Fruit fly (Drosophila melanogaster): ENCODE measurements around the gene ds.

Gene ds

dm6 chr2L:723799-724531 lies 9.2 kb upstream of the ds start (continued):
- peak; percentile 46 for TF ChIP-seq acj6 (GFP tag; optimal IDR thresholded peaks at IDR 0.05)
- TF ChIP-seq CG6792 (GFP tag; optimal IDR thresholded peaks at IDR 0.05) = peak; percentile 12
- no peak for TF ChIP-seq dac (GFP tag; optimal IDR thresholded peaks at IDR 0.05)
- peak; percentile 31 for TF ChIP-seq Eip75B (GFP tag; optimal IDR thresholded peaks at IDR 0.05)
- TF ChIP-seq CG7368 (GFP tag; optimal IDR thresholded peaks at IDR 0.05) = peak; percentile 8
- no peak for TF ChIP-seq fd85E (GFP tag; optimal IDR thresholded peaks at IDR 0.05)
- no peak for TF ChIP-seq lz (GFP tag; optimal IDR thresholded peaks at IDR 0.05)
- no peak for TF ChIP-seq cyc (GFP tag; optimal IDR thresholded peaks at IDR 0.05)
- no peak for TF ChIP-seq CG8319 (GFP tag; optimal IDR thresholded peaks at IDR 0.05)
- peak; percentile 36 for TF ChIP-seq CG11762 (GFP tag; optimal IDR thresholded peaks at IDR 0.05; ENCODE audit: insufficient read depth)
- TF ChIP-seq Smox (GFP tag; optimal IDR thresholded peaks at IDR 0.05) = no peak
- TF ChIP-seq Eip93F (GFP tag; optimal IDR thresholded peaks at IDR 0.05) = no peak
- TF ChIP-seq Met (GFP tag; optimal IDR thresholded peaks at IDR 0.05) = no peak
- TF ChIP-seq CG6163 (GFP tag; IDR thresholded peaks at IDR 0.05) = peak; percentile 66

dm6 chr2L:722912-723311 lies 8.1 kb upstream of the ds start:
- TF ChIP-seq dsx (GFP tag; optimal IDR thresholded peaks at IDR 0.05; ENCODE audit: poor library complexity, severe bottlenecking) = no peak
- TF ChIP-seq CG3032 (tag; optimal IDR thresholded peaks at IDR 0.05) = no peak
- TF ChIP-seq CG34406 (GFP tag; optimal IDR thresholded peaks at IDR 0.05) = no peak
- TF ChIP-seq CG1621 (tag; optimal IDR thresholded peaks at IDR 0.05) = no peak
- no peak for TF ChIP-seq fkh (GFP tag; optimal IDR thresholded peaks at IDR 0.05)
- no peak for TF ChIP-seq Smox (GFP tag; optimal IDR thresholded peaks at IDR 0.05)
- TF ChIP-seq CG10631 (GFP tag; optimal IDR thresholded peaks at IDR 0.05) = no peak
- TF ChIP-seq Hr4 (GFP tag; optimal IDR thresholded peaks at IDR 0.05) = peak; percentile 68
- peak; percentile 4 for TF ChIP-seq dac (GFP tag; optimal IDR thresholded peaks at IDR 0.05)
- TF ChIP-seq salr (GFP tag; optimal IDR thresholded peaks at IDR 0.05) = no peak
- peak; percentile 30 for TF ChIP-seq pdm3 (GFP tag; optimal IDR thresholded peaks at IDR 0.05)
- no peak for TF ChIP-seq CG9139 (GFP tag; optimal IDR thresholded peaks at IDR 0.05)
- TF ChIP-seq CG15336 (GFP tag; IDR thresholded peaks at IDR 0.05) = 0 out of 2 replicates have a peak, but pooled peaks have one; percentile 44
- no peak for TF ChIP-seq CG3919 (GFP tag; optimal IDR thresholded peaks at IDR 0.05)
- TF ChIP-seq Sox102F (GFP tag; optimal IDR thresholded peaks at IDR 0.05) = no peak
- TF ChIP-seq CG7368 (GFP tag; optimal IDR thresholded peaks at IDR 0.05) = no peak
- TF ChIP-seq CG11294 (GFP tag; IDR thresholded peaks at IDR 0.05) = no peak; the same call in 1 of the 2 replicates
- TF ChIP-seq Eip78C (GFP tag) = peak; percentile 74
- no peak for TF ChIP-seq Hr39 (GFP tag; optimal IDR thresholded peaks at IDR 0.05)
- TF ChIP-seq CG8319 (GFP tag; optimal IDR thresholded peaks at IDR 0.05) = no peak
- TF ChIP-seq topi (GFP tag; optimal IDR thresholded peaks at IDR 0.05) = no peak
- 0 out of 3 replicates have a peak, but pooled peaks have one; percentile 34 for TF ChIP-seq CG6163 (GFP tag; IDR thresholded peaks at IDR 0.05)
- peak; percentile 15 for TF ChIP-seq CG6276 (GFP tag; optimal IDR thresholded peaks at IDR 0.05)
- peak; percentile 43 for TF ChIP-seq CG32006 (GFP tag; optimal IDR thresholded peaks at IDR 0.05)
- TF ChIP-seq OdsH (GFP tag; optimal IDR thresholded peaks at IDR 0.05) = peak; percentile 14
- TF ChIP-seq Sox15 (GFP tag; optimal IDR thresholded peaks at IDR 0.05) = no peak
- TF ChIP-seq CG4318 (GFP tag; optimal IDR thresholded peaks at IDR 0.05) = peak; percentile 8
- TF ChIP-seq achi (GFP tag; optimal IDR thresholded peaks at IDR 0.05) = no peak
- TF ChIP-seq fd85E (GFP tag; optimal IDR thresholded peaks at IDR 0.05) = no peak
- TF ChIP-seq cyc (GFP tag; optimal IDR thresholded peaks at IDR 0.05) = no peak
- peak; percentile 68 for TF ChIP-seq eg (GFP tag; IDR thresholded peaks at IDR 0.05)
- no peak for TF ChIP-seq CG10669 (GFP tag; optimal IDR thresholded peaks at IDR 0.05)
- no peak for TF ChIP-seq Hr38 (GFP tag; optimal IDR thresholded peaks at IDR 0.05)
- TF ChIP-seq CG11762 (GFP tag; optimal IDR thresholded peaks at IDR 0.05; ENCODE audit: insufficient read depth) = no peak
- TF ChIP-seq CG8119 (GFP tag; IDR thresholded peaks at IDR 0.05) = 0 out of 3 replicates have a peak, but pooled peaks have one; percentile 56
- no peak for TF ChIP-seq CG6808 (GFP tag; optimal IDR thresholded peaks at IDR 0.05)
- TF ChIP-seq Blimp-1 (GFP tag; optimal IDR thresholded peaks at IDR 0.05) = no peak
- no peak for TF ChIP-seq CG31627 (GFP tag; optimal IDR thresholded peaks at IDR 0.05)
